Worm (Caenorhabditis elegans): ENCODE measurements around the gene crn-3.
A peak's percentile ranks its signal among the peaks of the same experiment; 100 is the strongest.

crn-3 gene

DNA sequence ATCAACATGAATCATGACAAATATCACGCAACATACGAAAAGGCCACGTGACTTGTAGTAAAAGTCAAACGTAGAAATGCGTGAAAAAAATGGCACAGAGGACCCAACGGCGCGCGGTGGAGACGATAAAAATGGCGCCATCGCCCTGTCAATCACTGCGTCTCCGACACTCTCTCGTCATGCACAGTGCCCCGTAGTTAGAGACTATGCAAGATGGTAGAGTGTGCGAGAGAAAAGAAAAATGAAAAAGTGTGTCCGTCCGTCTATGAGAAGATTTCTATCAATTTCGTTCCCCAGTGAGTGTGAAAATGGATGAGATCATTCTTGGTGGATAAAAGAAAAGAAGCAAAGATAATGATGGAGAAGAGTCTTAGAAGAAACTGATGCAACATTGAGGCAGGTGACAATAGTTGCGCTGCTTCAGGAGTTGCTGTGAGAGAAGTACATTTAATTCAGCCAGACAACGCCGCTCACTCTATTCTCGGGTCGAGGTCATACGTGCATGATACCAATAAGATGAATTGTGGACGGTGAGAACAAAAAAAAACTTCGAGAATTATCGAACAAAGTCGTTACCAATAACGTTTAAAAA lies 32.3 kb upstream of the crn-3 start (continued):
- TF ChIP-seq zip-2 (tag; optimal IDR thresholded peaks at IDR 0.05), result no peak
- TF ChIP-seq skn-1 (tag; optimal IDR thresholded peaks at IDR 0.05), result no peak
- no peak for TF ChIP-seq lir-3 (tag; optimal IDR thresholded peaks at IDR 0.05)
- peak; percentile 48 for TF ChIP-seq lin-38 (GFP tag; IDR thresholded peaks at IDR 0.05)
- no peak for TF ChIP-seq nhr-237 (tag; optimal IDR thresholded peaks at IDR 0.05)
- no peak for TF ChIP-seq cey-2 (tag; optimal IDR thresholded peaks at IDR 0.05; ENCODE audit: borderline replicate concordance, insufficient read depth)
- TF ChIP-seq Y75B8A.6 (GFP tag; IDR thresholded peaks at IDR 0.05), result no peak
- peak; percentile 52; the same call in 1 of the 2 replicates for TF ChIP-seq nhr-41 (GFP tag; IDR thresholded peaks at IDR 0.05)
- no peak for TF ChIP-seq daf-12 (tag; optimal IDR thresholded peaks at IDR 0.05)
- peak; percentile 69 for TF ChIP-seq nhr-48 (tag; optimal IDR thresholded peaks at IDR 0.05)
- TF ChIP-seq spr-3 (GFP tag; optimal IDR thresholded peaks at IDR 0.05), result no peak
- peak; percentile 94 for TF ChIP-seq aha-1 (tag)
- no peak for TF ChIP-seq ceh-28 (tag; optimal IDR thresholded peaks at IDR 0.05)
- peak; percentile 57; the same call in 1 of the 2 replicates for TF ChIP-seq hmg-1.1 (GFP tag; IDR thresholded peaks at IDR 0.05)
- TF ChIP-seq unc-130 (GFP tag; optimal IDR thresholded peaks at IDR 0.05), result no peak
- no peak for TF ChIP-seq zag-1 (tag; optimal IDR thresholded peaks at IDR 0.05)
- no peak for TF ChIP-seq pha-4 (GFP tag; IDR thresholded peaks at IDR 0.05)
- TF ChIP-seq pha-4 (tag; optimal IDR thresholded peaks at IDR 0.05), result no peak
- no peak for TF ChIP-seq F44E2.7 (GFP tag; IDR thresholded peaks at IDR 0.05)
- peak; percentile 40 for TF ChIP-seq nhr-102 (tag; optimal IDR thresholded peaks at IDR 0.05)
- TF ChIP-seq hlh-30 (tag; optimal IDR thresholded peaks at IDR 0.05; ENCODE audit: insufficient read depth), result peak; percentile 86
- TF ChIP-seq ces-1 (GFP tag; optimal IDR thresholded peaks at IDR 0.05), result no peak
- peak; percentile 49 for TF ChIP-seq nhr-77 (tag; optimal IDR thresholded peaks at IDR 0.05)
- TF ChIP-seq nhr-111 (GFP tag; optimal IDR thresholded peaks at IDR 0.05), result peak; percentile 15
- no peak; the same call in 1 of the 2 replicates for TF ChIP-seq lin-29 (GFP tag; IDR thresholded peaks at IDR 0.05)
- TF ChIP-seq egl-27 (tag; optimal IDR thresholded peaks at IDR 0.05), result no peak
- TF ChIP-seq ceh-82 (tag; optimal IDR thresholded peaks at IDR 0.05), result no peak
- TF ChIP-seq T26A8.4 (GFP tag; IDR thresholded peaks at IDR 0.05), result no peak
- TF ChIP-seq nhr-10 (tag; optimal IDR thresholded peaks at IDR 0.05), result peak; percentile 79
- no peak for TF ChIP-seq ceh-44 (GFP tag; IDR thresholded peaks at IDR 0.05)
- TF ChIP-seq ztf-11 (tag; optimal IDR thresholded peaks at IDR 0.05), result no peak
- TF ChIP-seq nhr-28 (tag; optimal IDR thresholded peaks at IDR 0.05), result peak; percentile 73
- TF ChIP-seq mes-2 (tag; optimal IDR thresholded peaks at IDR 0.05; ENCODE audit: poor library complexity, severe bottlenecking), result peak; percentile 48
- no peak for TF ChIP-seq D1046.2 (GFP tag; IDR thresholded peaks at IDR 0.05)
- no peak for TF ChIP-seq F37D6.2 (tag; optimal IDR thresholded peaks at IDR 0.05)
- 0 out of 2 replicates have a peak, but pooled peaks have one; percentile 8 for TF ChIP-seq mxl-2 (GFP tag; conservative IDR thresholded peaks at IDR 0.05)
- peak; percentile 12 to 20 for TF ChIP-seq lsy-2 (tag; optimal IDR thresholded peaks at IDR 0.05)
- TF ChIP-seq tag-97 (GFP tag; IDR thresholded peaks at IDR 0.05), result no peak
- TF ChIP-seq pqm-1 (tag; optimal IDR thresholded peaks at IDR 0.05), result peak; percentile 5
- TF ChIP-seq set-16 (GFP tag; IDR thresholded peaks at IDR 0.05), result no peak
- peak; percentile 17 for TF ChIP-seq dpl-1 (GFP tag; optimal IDR thresholded peaks at IDR 0.05)
- no peak for TF ChIP-seq F49E8.2 (tag; optimal IDR thresholded peaks at IDR 0.05; ENCODE audit: borderline replicate concordance)
- TF ChIP-seq unc-62 (GFP tag; optimal IDR thresholded peaks at IDR 0.05 in 1 of 2), result peak in 1 of 2 experiments; percentile 95
- no peak for TF ChIP-seq unc-62 (tag; optimal IDR thresholded peaks at IDR 0.05)
- TF ChIP-seq Y105C5A.15 (GFP tag; IDR thresholded peaks at IDR 0.05), result 0 out of 2 replicates have a peak, but pooled peaks have one; percentile 13
- TF ChIP-seq fkh-10 (GFP tag; optimal IDR thresholded peaks at IDR 0.05), result no peak
- peak in 1 of 2 experiments; percentile 49 for TF ChIP-seq hif-1 (tag; optimal IDR thresholded peaks at IDR 0.05)
- no peak for TF ChIP-seq nhr-42 (GFP tag; IDR thresholded peaks at IDR 0.05)
- no peak for TF ChIP-seq ceh-32 (tag; optimal IDR thresholded peaks at IDR 0.05; ENCODE audit: poor library complexity)
- TF ChIP-seq daf-8 (GFP tag; IDR thresholded peaks at IDR 0.05), result no peak
- TF ChIP-seq F10B5.3 (tag; optimal IDR thresholded peaks at IDR 0.05), result no peak

Measured in whole organism, L4 larva.